Fruit fly (Drosophila melanogaster) whole organism, pupa: Measurements from ENCODE around the gene CG10597.

Experiments
- CG10348 ChIP-seq: fragments of 200-800 bp; sonication (Bioruptor generic); IDR thresholded peaks from 2 replicates; pipeline ENCODE4 v1.3.6; 2022; ENCODE audit warnings: missing biosample characterization, missing genetic modification characterization
- CG12605 ChIP-seq: fragments of 200-800 bp; sonication (Bioruptor generic); IDR thresholded peaks from 2 replicates; pipeline ENCODE4 v1.3.6; 2022; ENCODE audit warnings: missing biosample characterization, missing genetic modification characterization
- CG13204 ChIP-seq: fragments of 200-800 bp; sonication (Bioruptor generic); optimal IDR thresholded peaks from 2 replicates; lab custom pipeline; 2018; ENCODE audit warnings: missing biosample characterization, mild to moderate bottlenecking, missing genetic modification characterization, moderate library complexity
- CG14655 ChIP-seq: fragments of 200-800 bp; sonication (Bioruptor generic); optimal IDR thresholded peaks from 3 replicates; lab custom pipeline; 2017; ENCODE audit warnings: mild to moderate bottlenecking, missing biosample characterization, missing genetic modification reagents, missing genetic modification characterization
- CG15710 ChIP-seq: fragments of 200-800 bp; sonication (Bioruptor generic); optimal IDR thresholded peaks from 2 replicates; lab custom pipeline; 2018; ENCODE audit warnings: missing biosample characterization, mild to moderate bottlenecking, missing genetic modification characterization, moderate library complexity
- CG17806 ChIP-seq: fragments of 200-800 bp; sonication (Bioruptor generic); optimal IDR thresholded peaks from 2 replicates; lab custom pipeline; 2018; ENCODE audit warnings: missing biosample characterization, mild to moderate bottlenecking, missing genetic modification characterization, moderate library complexity
- CG32121 ChIP-seq: fragments of 200-800 bp; sonication (Bioruptor generic); IDR thresholded peaks from 2 replicates; pipeline ENCODE4 v1.3.6; 2022; ENCODE audit warnings: missing biosample characterization, missing genetic modification characterization
- CG34367 ChIP-seq: fragments of 200-800 bp; sonication (Bioruptor generic); optimal IDR thresholded peaks from 2 replicates; lab custom pipeline; 2018; ENCODE audit warnings: missing biosample characterization, mild to moderate bottlenecking, missing genetic modification characterization
- CG4496 ChIP-seq: fragments of 200-800 bp; sonication (Bioruptor generic); IDR thresholded peaks from 3 replicates; pipeline ENCODE4 v1.3.6; 2022; ENCODE audit warnings: missing biosample characterization, missing genetic modification characterization
- CG8159 ChIP-seq: fragments of 200-800 bp; sonication (Bioruptor generic); optimal IDR thresholded peaks from 3 replicates; lab custom pipeline; 2018; ENCODE audit warnings: missing biosample characterization, mild to moderate bottlenecking, missing genetic modification characterization, moderate library complexity
- CG8301 ChIP-seq: fragments of 200-800 bp; sonication (Bioruptor generic); optimal IDR thresholded peaks from 2 replicates; lab custom pipeline; 2018; ENCODE audit warnings: missing biosample characterization, mild to moderate bottlenecking, missing genetic modification characterization
- CG9948 ChIP-seq: fragments of 200-800 bp; sonication (Bioruptor generic); optimal IDR thresholded peaks from 2 replicates; lab custom pipeline; 2018; ENCODE audit warnings: missing biosample characterization, mild to moderate bottlenecking, missing genetic modification characterization, moderate library complexity
- D1 ChIP-seq: fragments of 200-800 bp; sonication (Bioruptor generic); optimal IDR thresholded peaks from 2 replicates; lab custom pipeline; 2018; ENCODE audit warnings: missing biosample characterization, mild to moderate bottlenecking, missing genetic modification characterization, moderate library complexity
- EcR ChIP-seq: fragments of 200-800 bp; sonication (Bioruptor generic); optimal IDR thresholded peaks from 3 replicates; lab custom pipeline; 2019; ENCODE audit warnings: missing biosample characterization, missing genetic modification characterization, mild to moderate bottlenecking, moderate library complexity, missing genetic modification reagents
- Ets98B ChIP-seq: fragments of 200-800 bp; sonication (Bioruptor generic); IDR thresholded peaks from 2 replicates; pipeline ENCODE4 v1.3.6; 2022; ENCODE audit warnings: missing biosample characterization, missing genetic modification characterization
- Pif1A ChIP-seq: fragments of 200-800 bp; sonication (Bioruptor generic); optimal IDR thresholded peaks from 3 replicates; lab custom pipeline; 2016; ENCODE audit warnings: missing biosample characterization, missing genetic modification characterization
- Pif1B ChIP-seq: fragments of 200-800 bp; sonication (Bioruptor generic); optimal IDR thresholded peaks from 3 replicates; lab custom pipeline; 2016; ENCODE audit warnings: missing biosample characterization, missing genetic modification characterization
- Snoo ChIP-seq: fragments of 200-800 bp; sonication (Bioruptor generic); optimal IDR thresholded peaks from 3 replicates; lab custom pipeline; 2017; ENCODE audit warnings: missing biosample characterization, mild to moderate bottlenecking, missing genetic modification characterization, inconsistent platforms
- fd96Ca ChIP-seq: fragments of 200-800 bp; sonication (Bioruptor generic); IDR thresholded peaks from 3 replicates; pipeline ENCODE4 v1.3.6; 2022; ENCODE audit warnings: missing biosample characterization, missing genetic modification characterization
- gl ChIP-seq: fragments of 200-800 bp; sonication (Bioruptor generic); optimal IDR thresholded peaks from 2 replicates; lab custom pipeline; 2018; ENCODE audit warnings: missing biosample characterization, mild to moderate bottlenecking, missing genetic modification characterization
- rn ChIP-seq: fragments of 200-800 bp; sonication (Bioruptor generic); IDR thresholded peaks from 2 replicates; pipeline ENCODE4 v1.3.6; 2022; ENCODE audit warnings: missing biosample characterization, missing genetic modification characterization

CG10597 gene

DNA sequence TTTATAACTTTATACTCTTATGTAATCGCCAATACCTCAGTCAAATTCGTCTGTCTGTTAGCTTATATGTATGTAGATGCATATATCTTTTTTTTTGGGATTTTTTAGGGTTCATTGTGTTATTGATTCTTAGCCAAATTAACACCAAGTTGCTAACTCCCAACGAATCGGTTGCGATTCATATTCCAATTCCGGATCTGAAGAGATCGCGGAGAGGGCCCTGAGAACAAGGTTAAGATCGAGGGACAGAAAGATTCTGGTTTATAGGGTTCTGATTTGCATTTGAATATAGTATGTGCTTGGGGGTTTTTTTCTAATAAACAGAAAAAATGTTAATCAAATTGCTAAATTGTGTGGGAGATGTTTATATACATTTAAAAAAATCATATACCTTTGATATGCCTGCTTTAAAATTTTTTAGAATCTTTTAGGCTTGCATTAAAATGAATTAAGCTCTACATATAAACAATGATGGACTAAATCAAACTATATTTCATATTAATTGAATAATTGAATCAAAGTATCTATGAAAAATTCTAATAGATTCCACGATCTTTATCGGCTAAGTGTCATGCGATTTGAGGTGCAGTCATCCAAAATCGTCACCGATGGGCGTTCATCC, 22.9 kb downstream of the CG10597 start, which contains the start of gene CG32563:
Gene CG32563 (plus strand): TSS at position 572 of the 622 bp plus-strand sequence.
- TF ChIP-seq CG34367 (tag; lab: Kevin White, UChicago) = no peak
- no peak for TF ChIP-seq CG12605
- TF ChIP-seq D1 (tag; lab: Kevin White, UChicago) = no peak
- no peak for TF ChIP-seq CG9948 (tag; lab: Kevin White, UChicago)
- no peak for TF ChIP-seq CG17806 (tag; lab: Kevin White, UChicago)
- TF ChIP-seq CG8301 = no peak
- no peak for TF ChIP-seq CG13204 (GFP tag; lab: Kevin White, UChicago)
- no peak for TF ChIP-seq EcR
- TF ChIP-seq CG15710 = no peak
- TF ChIP-seq gl (tag; lab: Kevin White, UChicago) = no peak
- TF ChIP-seq CG4496 (GFP tag; lab: Robert Waterston, UW) = no peak
- no peak for TF ChIP-seq CG14655 (GFP tag; lab: Kevin White, UChicago)
- TF ChIP-seq CG10348 (GFP tag; lab: Robert Waterston, UW) = no peak
- no peak for TF ChIP-seq Pif1A (GFP tag; lab: Kevin White, UChicago)
- TF ChIP-seq fd96Ca = no peak
- TF ChIP-seq Snoo (tag; lab: Kevin White, UChicago) = no peak
- no peak for TF ChIP-seq CG32121 (GFP tag; lab: Robert Waterston, UW)
- TF ChIP-seq, all 21 proteins: peak for 0

DNA sequence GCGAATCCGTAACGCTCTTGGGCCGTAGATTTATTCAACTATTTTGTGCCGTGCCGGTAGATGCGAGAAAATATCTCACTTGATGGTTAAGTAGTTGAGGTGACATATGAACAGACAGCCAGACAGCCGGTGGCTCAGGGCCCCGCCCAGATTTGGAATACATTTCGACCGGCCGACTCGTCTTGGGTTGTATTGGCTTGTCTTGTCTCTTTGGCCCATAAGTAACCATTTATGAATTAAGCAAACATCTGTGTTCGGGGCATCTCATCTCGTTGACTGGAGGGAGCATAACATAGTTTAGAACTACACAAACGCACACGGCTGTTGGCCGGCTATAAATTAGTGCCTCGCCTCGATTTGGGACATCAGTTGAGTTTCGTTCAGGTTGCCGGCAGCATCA, 24.8 kb downstream of the CG10597 start, which contains the start of gene CG32564:
Gene CG32564 (plus strand): TSS at position 362 of the 400 bp plus-strand sequence.
- TF ChIP-seq Pif1B (GFP tag; lab: Kevin White, UChicago) (no peak), CG10348 (GFP tag; lab: Robert Waterston, UW) (no peak), CG13204 (GFP tag; lab: Kevin White, UChicago) (no peak)

DNA sequence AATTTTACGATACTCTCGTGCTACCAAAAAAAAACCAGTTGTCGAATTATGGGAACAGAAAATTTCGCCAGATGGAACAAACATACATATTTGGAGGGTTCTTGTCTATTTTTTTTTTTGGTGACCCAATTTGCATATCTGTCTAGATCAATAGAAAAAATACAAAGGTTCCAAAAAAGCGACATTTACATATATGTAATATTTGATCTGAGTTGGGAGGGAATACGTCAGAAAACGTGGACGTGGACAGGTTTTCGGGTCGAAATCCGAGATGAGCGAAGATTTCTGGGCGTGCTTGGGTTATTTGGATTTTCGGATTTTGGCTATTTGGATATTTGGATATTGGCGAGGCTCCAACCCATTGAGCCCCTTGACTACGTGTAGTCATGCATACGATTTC, 25.8 kb downstream of the CG10597 start:
- no peak for TF ChIP-seq CG14655 (GFP tag; lab: Kevin White, UChicago)
- TF ChIP-seq Snoo (tag; lab: Kevin White, UChicago) = no peak
- TF ChIP-seq CG32121 (GFP tag; lab: Robert Waterston, UW) = no peak
- no peak for TF ChIP-seq gl (tag; lab: Kevin White, UChicago)
- no peak for TF ChIP-seq D1 (tag; lab: Kevin White, UChicago)
- no peak for TF ChIP-seq CG9948 (tag; lab: Kevin White, UChicago)
- TF ChIP-seq CG12605 = no peak
- no peak for TF ChIP-seq CG10348 (GFP tag; lab: Robert Waterston, UW)
- no peak for TF ChIP-seq fd96Ca
- no peak for TF ChIP-seq CG8159 (tag; lab: Kevin White, UChicago)
- TF ChIP-seq CG4496 (GFP tag; lab: Robert Waterston, UW) = no peak
- TF ChIP-seq, all 21 proteins: peak for 0

DNA sequence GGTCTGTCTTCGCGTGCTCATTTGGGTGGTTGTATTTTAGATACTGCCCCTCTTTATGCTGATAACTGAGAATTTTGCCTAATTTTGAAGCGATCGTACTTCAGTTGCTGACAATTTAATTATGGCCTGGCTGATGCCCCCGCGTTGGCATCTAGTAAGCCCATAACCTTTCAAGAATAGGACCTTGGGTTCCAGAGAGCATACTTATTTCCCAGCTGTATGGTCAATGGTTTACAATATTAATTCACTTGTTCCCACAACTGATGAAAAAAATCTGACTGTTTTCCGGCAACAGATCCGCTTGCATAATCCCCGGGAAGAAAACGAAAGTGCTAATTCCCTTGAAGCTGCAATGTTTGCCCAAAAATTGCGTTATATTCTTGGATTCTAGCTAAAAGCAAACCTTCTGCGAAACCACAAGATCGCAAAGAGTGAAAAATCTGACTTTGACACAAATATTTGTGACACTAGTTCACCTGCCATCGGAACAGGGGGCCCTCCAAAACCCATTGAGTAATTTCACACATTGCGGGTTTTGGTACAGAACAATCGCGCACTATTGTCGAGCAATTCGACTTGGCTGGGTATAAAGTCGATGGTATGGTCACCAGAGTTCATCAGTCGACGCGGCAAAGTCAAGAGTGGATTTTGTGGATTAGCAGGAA, 28.2 kb downstream of the CG10597 start, which contains the start of the genes TTLL1A and CG5070:
Gene TTLL1A (minus strand): TSS at position 101 of the 665 bp plus-strand sequence.
Gene CG5070 (plus strand): TSS at position 615 of the 665 bp plus-strand sequence.
- TF ChIP-seq Pif1A (GFP tag; lab: Kevin White, UChicago) (no peak), CG13204 (GFP tag; lab: Kevin White, UChicago) (no peak), D1 (tag; lab: Kevin White, UChicago) (no peak), EcR (no peak), CG14655 (GFP tag; lab: Kevin White, UChicago) (no peak), CG4496 (GFP tag; lab: Robert Waterston, UW) (no peak), fd96Ca (no peak), CG10348 (GFP tag; lab: Robert Waterston, UW) (no peak), Pif1B (GFP tag; lab: Kevin White, UChicago) (no peak), gl (tag; lab: Kevin White, UChicago) (no peak), Snoo (tag; lab: Kevin White, UChicago) (no peak), CG34367 (tag; lab: Kevin White, UChicago) (no peak), CG15710 (no peak), CG8159 (tag; lab: Kevin White, UChicago) (no peak), rn (GFP tag; lab: Robert Waterston, UW) (no peak)
- TF ChIP-seq, all 21 proteins: peak for 0

DNA sequence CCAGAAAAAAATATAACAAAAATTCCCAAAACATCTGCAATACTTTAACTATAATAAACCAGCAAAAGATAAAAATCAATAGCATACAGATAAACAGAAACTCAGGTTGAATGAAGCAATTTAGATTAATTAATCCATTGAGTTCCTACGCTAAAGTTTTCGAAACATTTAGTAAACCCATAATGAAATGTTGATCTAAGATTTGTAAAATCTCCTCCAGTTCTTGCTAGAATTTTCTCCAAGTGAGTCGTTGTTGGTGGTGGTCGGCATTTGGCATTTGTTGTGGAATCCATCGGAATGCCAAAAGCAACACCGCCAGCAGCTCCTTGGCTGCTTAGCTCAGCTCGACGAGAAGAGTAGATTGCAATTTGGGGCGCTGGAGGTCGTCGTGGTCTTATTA, 42.7 kb downstream of the CG10597 start:
- no peak for TF ChIP-seq CG14655 (GFP tag; lab: Kevin White, UChicago)
- no peak for TF ChIP-seq CG34367 (tag; lab: Kevin White, UChicago)
- no peak for TF ChIP-seq D1 (tag; lab: Kevin White, UChicago)
- no peak for TF ChIP-seq Pif1A (GFP tag; lab: Kevin White, UChicago)
- no peak for TF ChIP-seq CG12605
- TF ChIP-seq CG10348 (GFP tag; lab: Robert Waterston, UW) = no peak
- TF ChIP-seq CG8159 (tag; lab: Kevin White, UChicago) = no peak
- TF ChIP-seq CG32121 (GFP tag; lab: Robert Waterston, UW) = no peak
- no peak for TF ChIP-seq CG8301
- no peak for TF ChIP-seq gl (tag; lab: Kevin White, UChicago)
- TF ChIP-seq rn (GFP tag; lab: Robert Waterston, UW) = no peak
- no peak for TF ChIP-seq Pif1B (GFP tag; lab: Kevin White, UChicago)
- no peak for TF ChIP-seq Snoo (tag; lab: Kevin White, UChicago)
- no peak for TF ChIP-seq CG4496 (GFP tag; lab: Robert Waterston, UW)
- TF ChIP-seq EcR = no peak
- no peak for TF ChIP-seq CG13204 (GFP tag; lab: Kevin White, UChicago)
- no peak for TF ChIP-seq CG17806 (tag; lab: Kevin White, UChicago)
- no peak for TF ChIP-seq fd96Ca
- TF ChIP-seq Ets98B (GFP tag; lab: Robert Waterston, UW) = no peak
- no peak for TF ChIP-seq CG9948 (tag; lab: Kevin White, UChicago)
